Worm (Caenorhabditis elegans) whole organism, late embryonic: ENCODE results near the gene tra-2.
A peak's percentile ranks its signal among the peaks of the same experiment; 100 is the strongest.

ENCODE experiments used
- C08G9.2 ChIP-seq: sonication (generic microtip); optimal IDR thresholded peaks from 2 replicates; lab custom pipeline; 2016; ENCODE audit warnings: mild to moderate bottlenecking, missing genetic modification characterization, moderate library complexity, missing compliant biosample characterization
- F13H6.1 ChIP-seq: sonication (generic microtip); optimal IDR thresholded peaks from 2 replicates; lab custom pipeline; 2016; ENCODE audit warnings: missing genetic modification characterization, missing compliant biosample characterization
- K02D7.2 ChIP-seq: sonication (generic microtip); optimal IDR thresholded peaks from 2 replicates; lab custom pipeline; 2017; ENCODE audit warnings: mild to moderate bottlenecking, missing genetic modification characterization, missing compliant biosample characterization
- Y22D7AL.16 ChIP-seq: sonication (generic microtip); optimal IDR thresholded peaks from 2 replicates; lab custom pipeline; 2016; ENCODE audit warnings: missing genetic modification characterization, missing compliant biosample characterization
- ahr-1 ChIP-seq: sonication (generic microtip); optimal IDR thresholded peaks from 2 replicates; lab custom pipeline; 2016; ENCODE audit warnings: missing genetic modification characterization, missing compliant biosample characterization
- ceh-14 ChIP-seq: sonication (generic microtip); optimal IDR thresholded peaks from 2 replicates; lab custom pipeline; 2016; ENCODE audit warnings: missing genotype, missing genetic modification characterization, missing compliant biosample characterization
- ceh-19 ChIP-seq: fragments of 200-800 bp; sonication (Bioruptor generic); optimal IDR thresholded peaks from 2 replicates; lab custom pipeline; 2018; ENCODE audit warnings: mild to moderate bottlenecking, missing genetic modification characterization, missing compliant biosample characterization
- ceh-2 ChIP-seq: sonication (generic microtip); optimal IDR thresholded peaks from 2 replicates; lab custom pipeline; 2016; ENCODE audit warnings: missing genotype, missing genetic modification characterization, missing compliant biosample characterization
- ceh-22 ChIP-seq: sonication (generic microtip); optimal IDR thresholded peaks from 2 replicates; lab custom pipeline; 2017; ENCODE audit warnings: missing biosample characterization, missing genetic modification characterization
- ceh-24 ChIP-seq: sonication (generic microtip); optimal IDR thresholded peaks from 2 replicates; lab custom pipeline; 2016; ENCODE audit warnings: mild to moderate bottlenecking, missing genetic modification characterization, missing compliant biosample characterization
- ceh-30 ChIP-seq: fragments of 150-350 bp; optimal IDR thresholded peaks from 2 replicates; lab custom pipeline; 2014; ENCODE audit warnings: missing biosample characterization, missing genetic modification characterization
- ceh-45 ChIP-seq: fragments of 200-800 bp; sonication (Bioruptor generic); IDR thresholded peaks from 2 replicates; pipeline ENCODE4 v1.3.6; 2022; ENCODE audit warnings: missing genetic modification reagents, missing genetic modification characterization, missing compliant biosample characterization
- ceh-48 ChIP-seq: sonication (generic microtip); optimal IDR thresholded peaks from 2 replicates; lab custom pipeline; 2016; ENCODE audit warnings: missing genetic modification characterization, inconsistent platforms, missing compliant biosample characterization
- che-1 ChIP-seq: sonication (generic microtip); optimal IDR thresholded peaks from 2 replicates; lab custom pipeline; 2016; ENCODE audit warnings: mild to moderate bottlenecking, missing genetic modification characterization, missing compliant biosample characterization
- dve-1 ChIP-seq: sonication (generic microtip); optimal IDR thresholded peaks from 2 replicates; lab custom pipeline; 2017; ENCODE audit warnings: antibody characterized with exemption, mild to moderate bottlenecking, missing genetic modification characterization, missing compliant biosample characterization
- elt-2 ChIP-seq: sonication (generic microtip); optimal IDR thresholded peaks from 2 replicates; lab custom pipeline; 2016; ENCODE audit warnings: missing genetic modification reagents, missing genetic modification characterization, missing compliant biosample characterization
- ets-4 ChIP-seq: sonication (generic microtip); optimal IDR thresholded peaks from 2 replicates; lab custom pipeline; 2016; ENCODE audit warnings: missing genetic modification characterization, missing compliant biosample characterization
- eyg-1 ChIP-seq: sonication (generic microtip); optimal IDR thresholded peaks from 2 replicates; lab custom pipeline; 2016; ENCODE audit warnings: missing genotype, missing genetic modification characterization, missing compliant biosample characterization
- fax-1 ChIP-seq: sonication (generic microtip); optimal IDR thresholded peaks from 2 replicates; lab custom pipeline; 2016; ENCODE audit warnings: missing genotype, missing genetic modification characterization, missing compliant biosample characterization
- fkh-10 ChIP-seq: fragments of 150-350 bp; optimal IDR thresholded peaks from 2 replicates; lab custom pipeline; 2014; ENCODE audit warnings: missing biosample characterization, missing genetic modification reagents, missing genetic modification characterization
- fkh-6 ChIP-seq: sonication (generic microtip); optimal IDR thresholded peaks from 2 replicates; lab custom pipeline; 2016; ENCODE audit warnings: missing genetic modification characterization, missing compliant biosample characterization
- gmeb-2 ChIP-seq: sonication (generic microtip); optimal IDR thresholded peaks from 2 replicates; lab custom pipeline; 2016; ENCODE audit warnings: missing genetic modification characterization, inconsistent platforms, missing compliant biosample characterization
- hlh-30 ChIP-seq: sonication (generic microtip); optimal IDR thresholded peaks from 2 replicates; lab custom pipeline; 2017; ENCODE audit warnings: antibody characterized with exemption, missing genetic modification characterization, missing compliant biosample characterization; ENCODE audit not compliant: insufficient read depth
- hlh-6 ChIP-seq: sonication (generic microtip); optimal IDR thresholded peaks from 2 replicates; lab custom pipeline; 2016; ENCODE audit warnings: missing genotype, missing genetic modification characterization, missing compliant biosample characterization
- hlh-8 ChIP-seq: sonication (generic microtip); optimal IDR thresholded peaks from 2 replicates; lab custom pipeline; 2016; ENCODE audit warnings: missing genotype, missing genetic modification characterization, missing compliant biosample characterization
- madf-2 ChIP-seq: sonication (generic microtip); optimal IDR thresholded peaks from 2 replicates; lab custom pipeline; 2017; ENCODE audit warnings: missing genetic modification characterization, missing compliant biosample characterization
- nhr-11 ChIP-seq: fragments of 150-350 bp; optimal IDR thresholded peaks from 2 replicates; lab custom pipeline; 2014; ENCODE audit warnings: missing biosample characterization, missing genetic modification characterization
- pag-3 ChIP-seq: sonication (generic microtip); optimal IDR thresholded peaks from 2 replicates; lab custom pipeline; 2016; ENCODE audit warnings: missing compliant biosample characterization, missing genetic modification characterization, borderline replicate concordance
- pat-9 ChIP-seq: fragments of 200-800 bp; sonication (Bioruptor generic); optimal IDR thresholded peaks from 2 replicates; lab custom pipeline; 2018; ENCODE audit warnings: mild to moderate bottlenecking, missing genetic modification characterization, moderate library complexity, missing compliant biosample characterization
- pha-4 ChIP-seq: fragments of 150-350 bp; optimal IDR thresholded peaks from 2 replicates; lab custom pipeline; 2018; ENCODE audit warnings: missing biosample characterization, missing genetic modification reagents, missing genetic modification characterization
- pqm-1 ChIP-seq: sonication (generic microtip); optimal IDR thresholded peaks from 2 replicates; lab custom pipeline; 2016; ENCODE audit warnings: missing genetic modification characterization, missing compliant biosample characterization
- ref-2 ChIP-seq: sonication (generic microtip); optimal IDR thresholded peaks from 2 replicates; lab custom pipeline; 2016; ENCODE audit warnings: missing genetic modification characterization, missing compliant biosample characterization
- sdc-2 ChIP-seq: sonication (generic microtip); optimal IDR thresholded peaks from 2 replicates; lab custom pipeline; 2016; ENCODE audit warnings: missing genotype, missing genetic modification characterization, missing compliant biosample characterization
- sox-2 ChIP-seq: fragments of 200-800 bp; sonication (Bioruptor generic); IDR thresholded peaks from 2 replicates; pipeline ENCODE4 v1.3.6; 2022; ENCODE audit warnings: missing genetic modification reagents, missing genetic modification characterization, missing compliant biosample characterization
- sox-4 ChIP-seq: sonication (generic microtip); optimal IDR thresholded peaks from 2 replicates; lab custom pipeline; 2017; ENCODE audit warnings: mild to moderate bottlenecking, missing genetic modification characterization, inconsistent platforms, missing compliant biosample characterization
- syd-9 ChIP-seq: sonication (generic microtip); optimal IDR thresholded peaks from 2 replicates; lab custom pipeline; 2016; ENCODE audit warnings: mild to moderate bottlenecking, missing genetic modification characterization, moderate library complexity, missing compliant biosample characterization
- unc-42 ChIP-seq: sonication (generic microtip); optimal IDR thresholded peaks from 2 replicates; lab custom pipeline; 2016; ENCODE audit warnings: missing genotype, missing genetic modification characterization, missing compliant biosample characterization
- unc-55 ChIP-seq: sonication (generic microtip); optimal IDR thresholded peaks from 2 replicates; lab custom pipeline; 2017; ENCODE audit warnings: missing biosample characterization, missing genetic modification reagents, missing genetic modification characterization

tra-2 gene

DNA sequence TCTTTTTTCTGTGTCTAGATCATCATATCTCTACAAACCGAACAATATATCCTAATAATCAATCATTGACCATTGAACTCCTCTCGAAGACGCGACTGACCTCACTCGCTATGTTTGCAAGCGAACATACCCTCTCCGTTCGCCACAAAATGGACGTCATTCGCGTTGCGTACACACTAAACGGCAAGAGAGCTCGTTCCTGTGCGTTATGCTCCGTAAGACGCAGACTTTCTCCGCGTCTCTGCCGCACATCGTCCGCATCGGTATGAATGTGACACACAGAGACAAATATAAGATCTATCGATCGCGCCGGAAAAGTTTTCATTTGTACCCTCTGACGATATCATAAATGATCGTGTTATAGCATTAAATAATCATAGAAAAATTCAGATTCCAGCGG, 39.4 kb downstream of the tra-2 start:
- TF ChIP-seq sdc-2: no peak
- no peak for TF ChIP-seq gmeb-2 (tag; lab: Kevin White, UChicago)
- peak; percentile 98 for TF ChIP-seq madf-2 (tag; lab: Kevin White, UChicago)
- no peak for TF ChIP-seq pqm-1
- no peak for TF ChIP-seq ceh-19 (GFP tag; lab: Kevin White, UChicago)
- TF ChIP-seq ceh-48: peak; percentile 4
- no peak for TF ChIP-seq K02D7.2 (tag; lab: Kevin White, UChicago)
- TF ChIP-seq ref-2 (tag; lab: Kevin White, UChicago): peak; percentile 48

DNA sequence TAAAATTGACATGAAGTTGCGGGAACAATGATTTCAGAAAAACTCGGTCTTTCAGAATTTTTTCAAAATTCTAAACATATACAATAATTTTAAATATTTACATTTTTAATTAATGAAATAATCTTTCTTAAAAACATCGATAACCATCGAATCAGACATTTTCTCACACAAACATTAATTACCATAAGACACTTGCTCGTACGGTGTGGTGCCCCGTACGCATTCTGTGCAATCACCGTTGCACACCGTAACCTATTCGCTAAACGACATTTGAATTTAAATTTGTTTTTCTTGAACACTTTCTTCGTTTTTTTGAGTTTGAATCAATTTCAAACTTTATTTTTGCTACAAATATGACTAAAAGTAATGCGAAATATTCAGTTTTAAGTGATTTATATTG, 41.7 kb downstream of the tra-2 start:
- TF ChIP-seq hlh-8 (tag; lab: Kevin White, UChicago): no peak
- no peak for TF ChIP-seq F13H6.1 (tag; lab: Kevin White, UChicago)
- no peak for TF ChIP-seq C08G9.2
- TF ChIP-seq syd-9: no peak
- TF ChIP-seq che-1 (tag; lab: Kevin White, UChicago): no peak
- TF ChIP-seq ahr-1: no peak
- TF ChIP-seq pag-3 (tag; lab: Kevin White, UChicago): no peak
- no peak for TF ChIP-seq sox-2 (GFP tag; lab: Robert Waterston, UW)
- TF ChIP-seq gmeb-2 (tag; lab: Kevin White, UChicago): no peak
- TF ChIP-seq pqm-1: no peak
- no peak for TF ChIP-seq elt-2
- no peak for TF ChIP-seq unc-55
- TF ChIP-seq ceh-2: no peak
- no peak for TF ChIP-seq hlh-30 (tag; lab: Kevin White, UChicago)
- TF ChIP-seq ets-4 (tag; lab: Kevin White, UChicago): no peak
- TF ChIP-seq ceh-22 (tag; lab: Kevin White, UChicago): no peak
- TF ChIP-seq hlh-6 (tag; lab: Kevin White, UChicago): no peak
- no peak for TF ChIP-seq ceh-45 (GFP tag; lab: Robert Waterston, UW)
- TF ChIP-seq ceh-14: no peak
- TF ChIP-seq unc-42 (tag; lab: Kevin White, UChicago): no peak

DNA sequence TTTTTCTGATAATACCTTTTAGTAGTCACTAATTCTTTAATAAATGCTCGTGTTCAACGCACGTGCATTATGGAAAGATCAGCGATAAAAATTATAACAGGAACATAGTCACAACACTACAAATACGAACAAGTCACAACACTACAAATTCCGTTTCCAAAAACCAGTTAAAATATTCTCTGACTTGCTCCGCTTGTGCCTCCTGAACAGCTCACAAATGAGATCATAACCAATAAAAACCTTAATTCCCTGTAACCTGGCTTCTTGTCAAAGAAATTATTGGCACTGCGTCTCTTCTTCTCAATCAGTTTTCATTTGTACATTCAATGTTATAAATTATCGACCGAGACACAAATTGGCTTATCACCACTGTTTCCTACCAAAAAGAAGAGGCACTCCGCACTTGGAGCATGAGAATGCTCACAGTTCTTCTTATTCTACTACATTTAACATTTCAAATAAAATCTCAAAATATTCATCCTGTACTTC, 46.1 kb downstream of the tra-2 start, which contains the start of gene B0252.1:
B0252.1 (plus strand) TSS at position 318 of the 489 bp plus-strand sequence.
- TF ChIP-seq elt-2: no peak
- TF ChIP-seq eyg-1 (tag; lab: Kevin White, UChicago): no peak
- no peak for TF ChIP-seq dve-1 (tag; lab: Kevin White, UChicago)
- no peak for TF ChIP-seq nhr-11 (tag; lab: Kevin White, UChicago)
- no peak for TF ChIP-seq fkh-10 (GFP tag; lab: Kevin White, UChicago)
- TF ChIP-seq F13H6.1 (tag; lab: Kevin White, UChicago): no peak
- TF ChIP-seq pha-4 (tag; lab: Kevin White, UChicago): no peak
- no peak for TF ChIP-seq Y22D7AL.16
- no peak for TF ChIP-seq fkh-6 (tag; lab: Kevin White, UChicago)
- TF ChIP-seq pag-3 (tag; lab: Kevin White, UChicago): no peak
- no peak for TF ChIP-seq pat-9
- no peak for TF ChIP-seq ahr-1
- TF ChIP-seq fax-1 (tag; lab: Kevin White, UChicago): no peak
- no peak for TF ChIP-seq sox-4
- TF ChIP-seq ceh-30 (tag; lab: Kevin White, UChicago): no peak
- TF ChIP-seq, all 69 proteins: peak for 0

DNA sequence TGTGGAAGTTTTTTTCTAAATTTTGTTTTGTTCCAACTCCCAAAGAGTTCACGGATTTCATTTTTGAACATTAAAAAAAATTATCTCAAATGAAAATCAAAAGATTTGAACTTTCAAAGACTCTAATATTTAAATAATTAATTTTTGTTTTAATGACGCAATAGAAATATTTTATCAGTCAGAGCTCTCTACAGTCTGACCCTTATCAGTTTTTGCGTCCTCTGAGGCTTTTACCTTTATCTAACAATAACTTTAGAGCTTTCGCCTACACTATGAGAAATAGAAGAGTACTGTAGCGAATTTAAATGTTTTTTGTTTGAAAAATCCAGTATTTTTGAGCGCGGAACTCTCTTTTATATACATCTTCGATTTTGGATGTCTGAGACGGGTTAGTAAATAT, 46.6 kb downstream of the tra-2 start, which contains the start of gene B0252.5:
B0252.5 (minus strand) TSS at position 17 of the 400 bp plus-strand sequence.
- TF ChIP-seq unc-42 (tag; lab: Kevin White, UChicago) (no peak), ceh-24 (no peak), che-1 (tag; lab: Kevin White, UChicago) (no peak), eyg-1 (tag; lab: Kevin White, UChicago) (no peak)
